Worm (Caenorhabditis elegans) whole organism, L4 larva: Measurements from ENCODE around the gene ucr-2.3.

Experiments used
- F10B5.3 ChIP-seq: sonication (generic microtip); optimal IDR thresholded peaks from 2 replicates; lab custom pipeline; 2016; ENCODE audit warnings: mild to moderate bottlenecking, missing genetic modification characterization, missing compliant biosample characterization
- F26F4.8 ChIP-seq: fragments of 200-800 bp; sonication (Bioruptor generic); conservative IDR thresholded peaks from 2 replicates; pipeline ENCODE4 v1.3.6; 2022; ENCODE audit warnings: missing genetic modification characterization, missing compliant biosample characterization
- F49E8.2 ChIP-seq: sonication (generic microtip); optimal IDR thresholded peaks from 2 replicates; lab custom pipeline; 2016; ENCODE audit warnings: missing compliant biosample characterization, mild to moderate bottlenecking, missing genetic modification characterization, borderline replicate concordance
- T20F7.1 ChIP-seq: fragments of 200-800 bp; sonication (Bioruptor generic); optimal IDR thresholded peaks from 2 replicates; lab custom pipeline; 2018; ENCODE audit warnings: mild to moderate bottlenecking, missing genetic modification characterization, missing compliant biosample characterization
- Y75B8A.6 ChIP-seq: fragments of 200-800 bp; sonication (Bioruptor generic); IDR thresholded peaks from 2 replicates; pipeline ENCODE4 v1.3.6; 2022; ENCODE audit warnings: missing genetic modification reagents, missing genetic modification characterization, missing compliant biosample characterization
- ZK337.2 ChIP-seq: fragments of 200-800 bp; sonication (Bioruptor generic); IDR thresholded peaks from 2 replicates; pipeline ENCODE4 v1.3.6; 2022; ENCODE audit warnings: missing genetic modification reagents, missing genetic modification characterization, missing compliant biosample characterization
- attf-4 ChIP-seq: sonication (generic microtip); optimal IDR thresholded peaks from 3 replicates; lab custom pipeline; 2017; ENCODE audit warnings: missing biosample characterization, missing genetic modification characterization
- ceh-28 ChIP-seq: fragments of 150-350 bp; optimal IDR thresholded peaks from 2 replicates; lab custom pipeline; 2014; ENCODE audit warnings: missing biosample characterization, missing genetic modification reagents, missing genetic modification characterization
- daf-16 ChIP-seq, 3 experiments: sonication (generic microtip); optimal IDR thresholded peaks; 2 replicates each; lab custom pipeline; 2016 to 2017; ENCODE audit warnings: missing genetic modification characterization in 3 of 3, missing genetic modification reagents in 3 of 3, mild to moderate bottlenecking in 2 of 3, missing compliant biosample characterization in 2 of 3, missing biosample characterization in 1 of 3, moderate library complexity in 1 of 3
- daf-19 ChIP-seq: fragments of 200-800 bp; sonication (Bioruptor generic); conservative IDR thresholded peaks from 2 replicates; pipeline ENCODE4 v1.3.6; 2022; ENCODE audit warnings: missing genetic modification characterization, missing compliant biosample characterization
- dmd-6 ChIP-seq: fragments of 200-800 bp; sonication (Bioruptor generic); IDR thresholded peaks from 2 replicates; pipeline ENCODE4 v1.3.6; 2022; ENCODE audit warnings: missing genetic modification reagents, missing genetic modification characterization, missing compliant biosample characterization
- dve-1 ChIP-seq: sonication (generic microtip); optimal IDR thresholded peaks from 2 replicates; lab custom pipeline; 2017; ENCODE audit warnings: antibody characterized with exemption, mild to moderate bottlenecking, missing genetic modification characterization, missing compliant biosample characterization; ENCODE audit not compliant: insufficient read depth
- egl-43 ChIP-seq: fragments of 200-800 bp; sonication (Bioruptor generic); IDR thresholded peaks from 2 replicates; pipeline ENCODE4 v1.3.6; 2022; ENCODE audit warnings: missing genetic modification reagents, missing genetic modification characterization, missing compliant biosample characterization
- fos-1 ChIP-seq: fragments of 150-350 bp; optimal IDR thresholded peaks from 2 replicates; lab custom pipeline; 2014; ENCODE audit warnings: missing biosample characterization, missing genetic modification characterization
- gei-8 ChIP-seq: fragments of 200-800 bp; sonication (Bioruptor generic); optimal IDR thresholded peaks from 2 replicates; lab custom pipeline; 2018; ENCODE audit warnings: mild to moderate bottlenecking, missing genetic modification characterization, missing compliant biosample characterization
- hlh-11 ChIP-seq: fragments of 200-800 bp; sonication (Bioruptor generic); optimal IDR thresholded peaks from 2 replicates; lab custom pipeline; 2018; ENCODE audit warnings: mild to moderate bottlenecking, missing genetic modification characterization, missing compliant biosample characterization
- hlh-30 ChIP-seq: sonication (generic microtip); optimal IDR thresholded peaks from 2 replicates; lab custom pipeline; 2017; ENCODE audit warnings: antibody characterized with exemption, mild to moderate bottlenecking, missing genetic modification characterization, missing compliant biosample characterization; ENCODE audit not compliant: insufficient read depth
- lin-29 ChIP-seq: fragments of 200-800 bp; sonication (Bioruptor generic); IDR thresholded peaks from 2 replicates; pipeline ENCODE4 v1.3.6; 2022; ENCODE audit warnings: missing genetic modification reagents, missing genetic modification characterization, missing compliant biosample characterization
- lin-38 ChIP-seq: fragments of 200-800 bp; sonication (Bioruptor generic); IDR thresholded peaks from 2 replicates; pipeline ENCODE4 v1.3.6; 2022; ENCODE audit warnings: missing genetic modification reagents, missing genetic modification characterization, missing compliant biosample characterization
- lsy-2 ChIP-seq, 2 experiments: fragments of 150-350 bp in 1 of 2; sonication (generic microtip) in 1 of 2; optimal IDR thresholded peaks; 2 replicates each; lab custom pipeline; 2014 to 2017; ENCODE audit warnings: missing biosample characterization in 2 of 2, missing genetic modification characterization in 2 of 2
- mdt-29 ChIP-seq: fragments of 200-800 bp; sonication (Bioruptor generic); IDR thresholded peaks from 2 replicates; pipeline ENCODE4 v1.3.6; 2022; ENCODE audit warnings: missing genetic modification reagents, missing genetic modification characterization, missing compliant biosample characterization
- mep-1 ChIP-seq: fragments of 150-350 bp; sonication (generic microtip); optimal IDR thresholded peaks from 3 replicates; lab custom pipeline; 2014; ENCODE audit warnings: missing biosample characterization, missing genetic modification characterization
- mxl-2 ChIP-seq: fragments of 200-800 bp; sonication (Bioruptor generic); conservative IDR thresholded peaks from 2 replicates; pipeline ENCODE4 v1.3.6; 2022; ENCODE audit warnings: missing genetic modification reagents, missing genetic modification characterization, missing compliant biosample characterization
- nhr-10 ChIP-seq: fragments of 150-350 bp; optimal IDR thresholded peaks from 2 replicates; lab custom pipeline; 2014; ENCODE audit warnings: missing biosample characterization, missing genetic modification characterization
- nhr-11 ChIP-seq: fragments of 150-350 bp; optimal IDR thresholded peaks from 2 replicates; lab custom pipeline; 2014; ENCODE audit warnings: missing biosample characterization, missing genetic modification characterization
- nhr-28 ChIP-seq: fragments of 150-350 bp; optimal IDR thresholded peaks from 2 replicates; lab custom pipeline; 2014; ENCODE audit warnings: missing biosample characterization, missing genetic modification characterization
- nhr-6 ChIP-seq: fragments of 150-350 bp; optimal IDR thresholded peaks from 2 replicates; lab custom pipeline; 2014; ENCODE audit warnings: missing biosample characterization, missing genetic modification characterization
- nhr-76 ChIP-seq: fragments of 150-350 bp; optimal IDR thresholded peaks from 2 replicates; lab custom pipeline; 2014; ENCODE audit warnings: missing biosample characterization, missing genetic modification characterization
- nhr-77 ChIP-seq: fragments of 150-350 bp; optimal IDR thresholded peaks from 2 replicates; lab custom pipeline; 2014; ENCODE audit warnings: missing biosample characterization, missing genetic modification characterization
- php-3 ChIP-seq: fragments of 200-800 bp; sonication (Bioruptor generic); IDR thresholded peaks from 2 replicates; pipeline ENCODE4 v1.3.6; 2022; ENCODE audit warnings: missing genetic modification reagents, missing genetic modification characterization, missing compliant biosample characterization
- pqm-1 ChIP-seq: sonication (generic microtip); optimal IDR thresholded peaks from 2 replicates; lab custom pipeline; 2017; ENCODE audit warnings: missing biosample characterization, missing genetic modification characterization
- sdz-12 ChIP-seq: fragments of 200-800 bp; sonication (Bioruptor generic); optimal IDR thresholded peaks from 2 replicates; lab custom pipeline; 2018; ENCODE audit warnings: mild to moderate bottlenecking, missing genetic modification characterization, missing compliant biosample characterization
- snpc-1.2 ChIP-seq: fragments of 200-800 bp; sonication (Bioruptor generic); IDR thresholded peaks from 2 replicates; pipeline ENCODE4 v1.3.6; 2022; ENCODE audit warnings: missing genetic modification reagents, missing genetic modification characterization, missing compliant biosample characterization
- snpc-4 ChIP-seq: fragments of 150-350 bp; optimal IDR thresholded peaks from 2 replicates; lab custom pipeline; 2014; ENCODE audit warnings: missing biosample characterization, missing genetic modification characterization
- tra-1 ChIP-seq: fragments of 200-800 bp; sonication (Bioruptor generic); IDR thresholded peaks from 2 replicates; pipeline ENCODE4 v1.3.6; 2022; ENCODE audit warnings: missing genetic modification reagents, missing genetic modification characterization, missing compliant biosample characterization
- unc-39 ChIP-seq: sonication (generic microtip); optimal IDR thresholded peaks from 2 replicates; lab custom pipeline; 2017; ENCODE audit warnings: missing biosample characterization, missing genetic modification characterization
- unc-62 ChIP-seq, 3 experiments: fragments of 150-350 bp in 1 of 3; sonication (generic microtip); optimal IDR thresholded peaks in 2 of 3; peaks in 1 of 3; 1 replicate in 1 of 3; 2 replicates in 2 of 3; lab custom pipeline; 2014 to 2017; ENCODE audit warnings: missing biosample characterization in 3 of 3, missing genetic modification characterization in 3 of 3, missing genetic modification reagents in 3 of 3, missing genotype in 1 of 3
- ztf-11 ChIP-seq: fragments of 150-350 bp; optimal IDR thresholded peaks from 2 replicates; lab custom pipeline; 2014; ENCODE audit warnings: missing biosample characterization, missing genetic modification characterization

The ucr-2.3 gene

ce11 chrIII:887874-888299 lies 8.2 kb downstream of the ucr-2.3 start (continued):
- no peak for TF ChIP-seq ZK337.2 (GFP tag; lab: Robert Waterston, UW)
- TF ChIP-seq nhr-76 (tag; lab: Kevin White, UChicago): no peak
- TF ChIP-seq mep-1 (tag; lab: Kevin White, UChicago): peak; percentile 83
- TF ChIP-seq, all 104 proteins: peak for 35

- peak; percentile 50 for TF ChIP-seq hlh-30 (tag; lab: Kevin White, UChicago)
- TF ChIP-seq lin-38 (GFP tag; lab: Robert Waterston, UW): peak; percentile 44
- peak in 1 of 2 experiments; percentile 52 for TF ChIP-seq lsy-2 (tag; optimal IDR thresholded peaks at IDR 0.05; lab: Kevin White, UChicago)
- TF ChIP-seq T20F7.1 (GFP tag; lab: Kevin White, UChicago): peak; percentile 23
- no peak for TF ChIP-seq daf-16 (GFP tag; optimal IDR thresholded peaks at IDR 0.05; lab: Kevin White, UChicago)
- TF ChIP-seq daf-16 (tag; optimal IDR thresholded peaks at IDR 0.05; lab: Kevin White, UChicago): peak; percentile 26
- TF ChIP-seq F49E8.2 (tag; lab: Kevin White, UChicago): no peak
- TF ChIP-seq Y75B8A.6 (GFP tag; lab: Robert Waterston, UW): no peak
- no peak for TF ChIP-seq sdz-12 (GFP tag; lab: Kevin White, UChicago)
Measured at ce11 chrIII:888983-889549, 9.4 kb downstream of the ucr-2.3 start.

- TF ChIP-seq dve-1 (tag; lab: Kevin White, UChicago): peak; percentile 36
- no peak for TF ChIP-seq daf-19 (GFP tag; lab: Robert Waterston, UW)
- peak; percentile 35 for TF ChIP-seq hlh-11 (tag; lab: Kevin White, UChicago)
- TF ChIP-seq gei-8 (GFP tag; lab: Kevin White, UChicago): no peak
- peak; percentile 61; the same call in 1 of the 2 replicates for TF ChIP-seq php-3
- no peak for TF ChIP-seq daf-16 (GFP tag; optimal IDR thresholded peaks at IDR 0.05; lab: Kevin White, UChicago)
- peak; percentile 45 for TF ChIP-seq daf-16 (tag; optimal IDR thresholded peaks at IDR 0.05; lab: Kevin White, UChicago)
- TF ChIP-seq nhr-77: peak; percentile 36
- no peak for TF ChIP-seq tra-1 (GFP tag; lab: Robert Waterston, UW)
- TF ChIP-seq nhr-28 (tag; lab: Kevin White, UChicago): peak; percentile 45
- TF ChIP-seq pqm-1: peak; percentile 87
- peak; percentile 45; the same call in 1 of the 2 replicates for TF ChIP-seq dmd-6 (GFP tag; lab: Robert Waterston, UW)
Measured at ce11 chrIII:891014-891413, 11.4 kb downstream of the ucr-2.3 start, which contains the start of gene T24C4.10. T24C4.10 (minus strand) TSS chrIII:891243.

- no peak for TF ChIP-seq mep-1 (tag; lab: Kevin White, UChicago)
- TF ChIP-seq ztf-11 (tag; lab: Kevin White, UChicago): no peak
- no peak for TF ChIP-seq nhr-10 (tag; lab: Kevin White, UChicago)
- no peak for TF ChIP-seq daf-16 (GFP tag; optimal IDR thresholded peaks at IDR 0.05; lab: Kevin White, UChicago)
- TF ChIP-seq daf-16 (tag; optimal IDR thresholded peaks at IDR 0.05; lab: Kevin White, UChicago): peak; percentile 13
- no peak for TF ChIP-seq lsy-2 (tag; optimal IDR thresholded peaks at IDR 0.05; lab: Kevin White, UChicago)
- no peak for TF ChIP-seq snpc-4
- no peak for TF ChIP-seq hlh-11 (tag; lab: Kevin White, UChicago)
Measured at ce11 chrIII:895525-895924, 15.9 kb downstream of the ucr-2.3 start, which contains the start of the genes ztf-18 and F23H11.2. ztf-18 (minus strand) TSS chrIII:895712. F23H11.2 (plus strand) TSS chrIII:895747.

- TF ChIP-seq unc-62 (GFP tag; optimal IDR thresholded peaks at IDR 0.05 in 1 of 2; lab: Kevin White, UChicago): peak in 1 of 2 experiments; percentile 98
- no peak for TF ChIP-seq unc-62 (tag; optimal IDR thresholded peaks at IDR 0.05; lab: Kevin White, UChicago)
- TF ChIP-seq fos-1 (tag; lab: Kevin White, UChicago): no peak
- no peak for TF ChIP-seq dmd-6 (GFP tag; lab: Robert Waterston, UW)
- no peak for TF ChIP-seq F10B5.3 (tag; lab: Kevin White, UChicago)
Measured at ce11 chrIII:896904-897303, 17.2 kb downstream of the ucr-2.3 start.

- TF ChIP-seq dve-1 (tag; lab: Kevin White, UChicago) (no peak), daf-19 (GFP tag; lab: Robert Waterston, UW) (no peak), nhr-11 (tag; lab: Kevin White, UChicago) (no peak), attf-4 (tag; lab: Kevin White, UChicago) (no peak), mdt-29 (GFP tag; lab: Robert Waterston, UW) (0 out of 2 replicates have a peak, but pooled peaks have one; percentile 14), snpc-1.2 (no peak), fos-1 (tag; lab: Kevin White, UChicago) (no peak), unc-39 (tag; lab: Kevin White, UChicago) (no peak), lin-29 (GFP tag; lab: Robert Waterston, UW) (no peak), Y75B8A.6 (GFP tag; lab: Robert Waterston, UW) (no peak), egl-43 (GFP tag; lab: Robert Waterston, UW) (no peak), ceh-28 (tag; lab: Kevin White, UChicago) (no peak), F26F4.8 (GFP tag; lab: Robert Waterston, UW) (0 out of 2 replicates have a peak, but pooled peaks have one; percentile 19), mxl-2 (no peak), nhr-6 (tag; lab: Kevin White, UChicago) (no peak)
Measured at ce11 chrIII:900134-900533, 20.5 kb downstream of the ucr-2.3 start.
